Fruit fly (Drosophila melanogaster) whole organism, larva: ENCODE results near the gene CG12091.
A peak's percentile ranks its signal among the peaks of the same experiment; 100 is the strongest.

ENCODE experiments used
- noc ChIP-seq: fragments of 200-800 bp; sonication (Bioruptor generic); optimal IDR thresholded peaks from 3 replicates; lab custom pipeline; 2019; ENCODE audit warnings: missing biosample characterization, mild to moderate bottlenecking, missing genetic modification characterization, moderate library complexity

The CG12091 gene

dm6 chr3L:1568225-1569161 is 31.9 kb upstream of the CG12091 start, which contains the start of gene CG7879:
TSS of gene CG7879 (minus strand) at chr3L:1568608.
- TF ChIP-seq noc (tag; lab: Kevin White, UChicago): no peak

dm6 chr3L:1565092-1565491 is 28.5 kb upstream of the CG12091 start, which contains the start of gene CG12003:
TSS of gene CG12003 (plus strand) at chr3L:1565392.
- no peak for TF ChIP-seq noc (tag; lab: Kevin White, UChicago)

- peak; percentile 90 for TF ChIP-seq noc (tag; lab: Kevin White, UChicago)
Observed at dm6 chr3L:1558178-1558788, 21.6 kb upstream of the CG12091 start, which contains the start of the genes Pex10 and CG12099. TSS of gene Pex10 (plus strand) at chr3L:1558228. TSS of gene CG12099 (minus strand) at chr3L:1558484.

dm6 chr3L:1553193-1553592 is 16.6 kb upstream of the CG12091 start, which contains the start of gene Pcyt2:
TSS of gene Pcyt2 (plus strand) at chr3L:1553493.
- TF ChIP-seq noc (tag; lab: Kevin White, UChicago): no peak

- TF ChIP-seq noc (tag; lab: Kevin White, UChicago): no peak
Observed at dm6 chr3L:1550914-1551313, 14.3 kb upstream of the CG12091 start.

- no peak for TF ChIP-seq noc (tag; lab: Kevin White, UChicago)
Observed at dm6 chr3L:1549634-1550071, 13.0 kb upstream of the CG12091 start.

dm6 chr3L:1549148-1549547 is 12.5 kb upstream of the CG12091 start:
- TF ChIP-seq noc (tag; lab: Kevin White, UChicago): no peak

dm6 chr3L:1548345-1548970 is 11.8 kb upstream of the CG12091 start:
- peak; percentile 95 for TF ChIP-seq noc (tag; lab: Kevin White, UChicago)

dm6 chr3L:1547117-1547507 is 10.5 kb upstream of the CG12091 start:
- no peak for TF ChIP-seq noc (tag; lab: Kevin White, UChicago)

dm6 chr3L:1546349-1547116 is 9.9 kb upstream of the CG12091 start:
- peak; percentile 54 for TF ChIP-seq noc (tag; lab: Kevin White, UChicago)

dm6 chr3L:1545693-1546329 is 9.2 kb upstream of the CG12091 start, which contains the start of the genes CG32313 and Pcyt1:
TSS of gene CG32313 (minus strand) at chr3L:1545743.
TSS of gene Pcyt1 (plus strand) at chr3L:1546092.
- TF ChIP-seq noc (tag; lab: Kevin White, UChicago): no peak

- TF ChIP-seq noc (tag; lab: Kevin White, UChicago): no peak
Observed at dm6 chr3L:1538314-1538854, 1.7 kb upstream of the CG12091 start.

- no peak for TF ChIP-seq noc (tag; lab: Kevin White, UChicago)
Observed at dm6 chr3L:1537353-1537752, 718 bp upstream of the CG12091 start.
